Worm (Caenorhabditis elegans): Measurements from ENCODE around the gene T16H12.3.

T16H12.3 gene

ce11 chrIII:10097981-10098380, 14.9 kb upstream of the T16H12.3 start, which contains the start of gene spop-1:
spop-1 (minus strand) TSS chrIII:10098081.
- TF ChIP-seq let-607 (tag; optimal IDR thresholded peaks at IDR 0.05) (no peak), Y53G8AR.9 (GFP tag; conservative IDR thresholded peaks at IDR 0.05) (no peak), lsl-1 (GFP tag; optimal IDR thresholded peaks at IDR 0.05) (no peak), attf-3 (GFP tag; conservative IDR thresholded peaks at IDR 0.05) (no peak), ztf-3 (GFP tag; optimal IDR thresholded peaks at IDR 0.05) (no peak), ztf-22 (GFP tag; optimal IDR thresholded peaks at IDR 0.05) (no peak), nhr-179 (tag; optimal IDR thresholded peaks at IDR 0.05) (no peak), Y79H2A.3 (GFP tag; conservative IDR thresholded peaks at IDR 0.05) (no peak), tbp1 (GFP tag; optimal IDR thresholded peaks at IDR 0.05) (no peak), efl-1 (GFP tag; optimal IDR thresholded peaks at IDR 0.05) (no peak)

- no peak for TF ChIP-seq ztf-25 (GFP tag; IDR thresholded peaks at IDR 0.05)
- no peak for TF ChIP-seq lsl-1 (GFP tag; optimal IDR thresholded peaks at IDR 0.05)
- TF ChIP-seq hrde-1 (tag; optimal IDR thresholded peaks at IDR 0.05; ENCODE audit: borderline replicate concordance): no peak
- TF ChIP-seq ceh-58 (GFP tag; IDR thresholded peaks at IDR 0.05): no peak
- peak; percentile 5 for TF ChIP-seq nhr-90 (tag; optimal IDR thresholded peaks at IDR 0.05)
- no peak for TF ChIP-seq B0336.3 (GFP tag; IDR thresholded peaks at IDR 0.05)
- TF ChIP-seq madf-8 (GFP tag; conservative IDR thresholded peaks at IDR 0.05): no peak
- TF ChIP-seq sea-2 (GFP tag; IDR thresholded peaks at IDR 0.05): no peak
- no peak for TF ChIP-seq fkh-3 (tag; optimal IDR thresholded peaks at IDR 0.05)
- TF ChIP-seq efl-1 (GFP tag; optimal IDR thresholded peaks at IDR 0.05): no peak
- TF ChIP-seq tbp1 (GFP tag; optimal IDR thresholded peaks at IDR 0.05): peak; percentile 45
- TF ChIP-seq ccch-3 (GFP tag; optimal IDR thresholded peaks at IDR 0.05): no peak
- TF ChIP-seq Y56A3A.18 (GFP tag; IDR thresholded peaks at IDR 0.05): no peak
- TF ChIP-seq ztf-3 (GFP tag; optimal IDR thresholded peaks at IDR 0.05): no peak
- no peak for TF ChIP-seq mes-4 (tag; optimal IDR thresholded peaks at IDR 0.05)
- TF ChIP-seq nfya-2 (GFP tag; IDR thresholded peaks at IDR 0.05): no peak
- no peak for TF ChIP-seq ceh-100 (GFP tag; IDR thresholded peaks at IDR 0.05)
- TF ChIP-seq F49E8.2 (tag; optimal IDR thresholded peaks at IDR 0.05; ENCODE audit: insufficient read depth): no peak
- TF ChIP-seq egrh-3 (GFP tag; IDR thresholded peaks at IDR 0.05): no peak
- TF ChIP-seq attf-3 (GFP tag; conservative IDR thresholded peaks at IDR 0.05): no peak; the same call in 1 of the 2 replicates
- TF ChIP-seq athp-1 (tag; optimal IDR thresholded peaks at IDR 0.05): peak; percentile 84
- TF ChIP-seq nhr-179 (tag; optimal IDR thresholded peaks at IDR 0.05): no peak
- TF ChIP-seq ceh-27 (GFP tag; optimal IDR thresholded peaks at IDR 0.05): peak; percentile 82
- TF ChIP-seq F33H1.4 (GFP tag; IDR thresholded peaks at IDR 0.05): no peak
- no peak for TF ChIP-seq Y95B8A.8 (GFP tag; IDR thresholded peaks at IDR 0.05)
- no peak for TF ChIP-seq lsy-27 (tag; optimal IDR thresholded peaks at IDR 0.05; ENCODE audit: borderline replicate concordance, insufficient read depth)
- peak; percentile 95 for TF ChIP-seq zfh-2 (GFP tag; conservative IDR thresholded peaks at IDR 0.05)
- TF ChIP-seq hlh-26 (GFP tag; conservative IDR thresholded peaks at IDR 0.05): no peak
- no peak for TF ChIP-seq Y67H2A.10 (GFP tag; conservative IDR thresholded peaks at IDR 0.05)
- TF ChIP-seq F52B5.7 (tag; optimal IDR thresholded peaks at IDR 0.05): no peak
- TF ChIP-seq lin-40 (tag; optimal IDR thresholded peaks at IDR 0.05): peak; percentile 90
- no peak for TF ChIP-seq sptf-2 (GFP tag; optimal IDR thresholded peaks at IDR 0.05)
- TF ChIP-seq Y53F4B.3 (GFP tag; IDR thresholded peaks at IDR 0.05): no peak
- no peak for TF ChIP-seq F23B12.7 (tag; optimal IDR thresholded peaks at IDR 0.05; ENCODE audit: insufficient read depth)
- TF ChIP-seq ztf-18 (tag; optimal IDR thresholded peaks at IDR 0.05): peak; percentile 63
- TF ChIP-seq atf-7 (tag; optimal IDR thresholded peaks at IDR 0.05): peak; percentile 63
- TF ChIP-seq nfyb-1 (GFP tag; IDR thresholded peaks at IDR 0.05): peak; percentile 91
- peak; percentile 60; the same call in 1 of the 2 replicates for TF ChIP-seq pbrm-1 (GFP tag; IDR thresholded peaks at IDR 0.05)
- TF ChIP-seq him-1 (tag; optimal IDR thresholded peaks at IDR 0.05): no peak
- no peak for TF ChIP-seq ztf-22 (GFP tag; optimal IDR thresholded peaks at IDR 0.05)
- peak; percentile 70 for TF ChIP-seq ekl-4 (GFP tag; IDR thresholded peaks at IDR 0.05)
- TF ChIP-seq attf-5 (GFP tag; optimal IDR thresholded peaks at IDR 0.05): peak; percentile 95
Measured at ce11 chrIII:10096525-10096972, 13.5 kb upstream of the T16H12.3 start.

Data from whole organism, young adult.